Fruit fly (Drosophila melanogaster): ENCODE measurements around the gene Lam.

DNA sequence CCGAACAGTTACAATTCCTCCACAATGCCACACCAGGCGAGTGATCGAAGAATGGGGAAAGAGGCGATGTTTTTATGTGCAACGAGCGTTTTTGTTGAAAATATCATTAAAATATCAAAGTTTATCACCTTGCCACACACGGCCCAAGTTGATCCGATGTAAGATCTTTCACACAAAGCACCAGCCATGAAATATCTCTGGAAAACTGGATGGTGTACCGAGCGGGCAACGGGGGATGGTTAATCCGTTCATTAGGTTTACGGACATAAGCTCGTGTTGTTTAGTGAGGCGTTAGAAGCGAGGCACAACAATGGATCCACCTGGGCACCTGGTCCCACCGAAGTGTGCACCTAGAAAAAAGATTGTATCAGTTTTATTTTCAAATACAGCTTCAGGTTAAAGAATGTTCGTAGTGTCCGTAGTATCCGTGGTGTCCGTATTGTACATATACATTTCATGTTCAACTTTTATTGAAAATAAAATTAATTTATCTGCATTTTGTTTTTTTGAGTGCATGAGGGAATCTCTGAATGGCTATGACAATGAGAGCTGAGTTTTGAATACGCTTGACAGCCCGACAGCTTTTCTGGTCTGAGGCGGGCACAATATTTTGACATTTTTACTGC is 45.7 kb upstream of the Lam start:
- TF ChIP-seq CG13204 (GFP tag; optimal IDR thresholded peaks at IDR 0.05) (no peak), Pif1A (GFP tag; optimal IDR thresholded peaks at IDR 0.05) (no peak), CG8159 (tag; optimal IDR thresholded peaks at IDR 0.05) (no peak)

Data from whole organism, pupa.